Fruit fly (Drosophila melanogaster): ENCODE data around the gene CG13995.
A peak's percentile ranks its signal among the peaks of the same experiment; 100 is the strongest.

The CG13995 gene

dm6 chr2L:6080329-6080728, 26.2 kb downstream of the CG13995 start:
- no peak for TF ChIP-seq pan (optimal IDR thresholded peaks at IDR 0.05)
- no peak for TF ChIP-seq Dll (optimal IDR thresholded peaks at IDR 0.05)
- TF ChIP-seq EcR (GFP tag; optimal IDR thresholded peaks at IDR 0.05) = no peak

- TF ChIP-seq psq (optimal IDR thresholded peaks at IDR 0.05) (no peak), Dll (optimal IDR thresholded peaks at IDR 0.05) (no peak), usp (GFP tag; optimal IDR thresholded peaks at IDR 0.05) (no peak), EcR (GFP tag; optimal IDR thresholded peaks at IDR 0.05) (peak in 1 of 2 experiments; percentile 71)
Measured at dm6 chr2L:6081134-6081832, 27.2 kb downstream of the CG13995 start.

- no peak for TF ChIP-seq CG8478 (optimal IDR thresholded peaks at IDR 0.05)
- no peak for TF ChIP-seq Dll (optimal IDR thresholded peaks at IDR 0.05)
- TF ChIP-seq psq (optimal IDR thresholded peaks at IDR 0.05) = no peak
- no peak for TF ChIP-seq EcR (GFP tag; optimal IDR thresholded peaks at IDR 0.05)
- TF ChIP-seq usp (GFP tag; optimal IDR thresholded peaks at IDR 0.05) = no peak
- TF ChIP-seq pan (optimal IDR thresholded peaks at IDR 0.05) = no peak
Measured at dm6 chr2L:6082157-6082645, 28.1 kb downstream of the CG13995 start, which contains the start of gene Kr-h1. Gene Kr-h1, plus strand, starts transcription at chr2L:6082603.

- TF ChIP-seq EcR (GFP tag; optimal IDR thresholded peaks at IDR 0.05) (no peak), CG8478 (optimal IDR thresholded peaks at IDR 0.05) (no peak)
Measured at dm6 chr2L:6082936-6083627, 29.0 kb downstream of the CG13995 start.

dm6 chr2L:6084694-6085093, 30.6 kb downstream of the CG13995 start:
- TF ChIP-seq usp (GFP tag; optimal IDR thresholded peaks at IDR 0.05) = no peak
- TF ChIP-seq psq (optimal IDR thresholded peaks at IDR 0.05) = no peak
- no peak for TF ChIP-seq Dll (optimal IDR thresholded peaks at IDR 0.05)
- TF ChIP-seq EcR (GFP tag; optimal IDR thresholded peaks at IDR 0.05) = no peak
- TF ChIP-seq CG8478 (optimal IDR thresholded peaks at IDR 0.05) = no peak
- TF ChIP-seq pan (optimal IDR thresholded peaks at IDR 0.05) = no peak

dm6 chr2L:6085733-6086317, 31.7 kb downstream of the CG13995 start:
- no peak for TF ChIP-seq Dll (optimal IDR thresholded peaks at IDR 0.05)
- TF ChIP-seq CG8478 (optimal IDR thresholded peaks at IDR 0.05) = no peak
- TF ChIP-seq EcR (GFP tag; optimal IDR thresholded peaks at IDR 0.05) = no peak

dm6 chr2L:6086771-6087170, 32.7 kb downstream of the CG13995 start:
- TF ChIP-seq Dll (optimal IDR thresholded peaks at IDR 0.05) = no peak
- TF ChIP-seq usp (GFP tag; optimal IDR thresholded peaks at IDR 0.05) = no peak
- TF ChIP-seq CG8478 (optimal IDR thresholded peaks at IDR 0.05) = no peak

- TF ChIP-seq EcR (GFP tag; optimal IDR thresholded peaks at IDR 0.05) (peak in 1 of 2 experiments; percentile 55), Dll (optimal IDR thresholded peaks at IDR 0.05) (no peak)
Measured at dm6 chr2L:6087685-6088084, 33.6 kb downstream of the CG13995 start.

dm6 chr2L:6088371-6089365, 34.6 kb downstream of the CG13995 start:
- TF ChIP-seq pan (optimal IDR thresholded peaks at IDR 0.05) (no peak), CG8478 (optimal IDR thresholded peaks at IDR 0.05) (no peak), EcR (GFP tag; optimal IDR thresholded peaks at IDR 0.05) (peak; percentile 92 to 97), Dll (optimal IDR thresholded peaks at IDR 0.05) (peak; percentile 90)

- TF ChIP-seq CG8478 (optimal IDR thresholded peaks at IDR 0.05) = no peak
- no peak for TF ChIP-seq Dll (optimal IDR thresholded peaks at IDR 0.05)
- no peak for TF ChIP-seq pan (optimal IDR thresholded peaks at IDR 0.05)
- no peak for TF ChIP-seq usp (GFP tag; optimal IDR thresholded peaks at IDR 0.05)
- TF ChIP-seq psq (optimal IDR thresholded peaks at IDR 0.05) = no peak
Measured at dm6 chr2L:6089604-6090198, 35.6 kb downstream of the CG13995 start.

dm6 chr2L:6090365-6090764, 36.3 kb downstream of the CG13995 start:
- no peak for TF ChIP-seq EcR (GFP tag; optimal IDR thresholded peaks at IDR 0.05)
- no peak for TF ChIP-seq usp (GFP tag; optimal IDR thresholded peaks at IDR 0.05)
- no peak for TF ChIP-seq pan (optimal IDR thresholded peaks at IDR 0.05)
- TF ChIP-seq psq (optimal IDR thresholded peaks at IDR 0.05) = no peak
- TF ChIP-seq CG8478 (optimal IDR thresholded peaks at IDR 0.05) = no peak
- TF ChIP-seq Dll (optimal IDR thresholded peaks at IDR 0.05) = no peak

Data from whole organism.